Worm (Caenorhabditis elegans) whole organism, early embryonic: ENCODE measurements around the gene C50F4.6.

Source experiments
- B0310.2 ChIP-seq: sonication (generic microtip); optimal IDR thresholded peaks from 2 replicates; lab custom pipeline; 2016; ENCODE audit warnings: mild to moderate bottlenecking, missing genetic modification characterization, missing compliant biosample characterization
- aly-1 ChIP-seq: sonication (generic microtip); optimal IDR thresholded peaks from 2 replicates; lab custom pipeline; 2016; ENCODE audit warnings: missing genetic modification characterization, missing compliant biosample characterization
- ama-1 ChIP-seq: fragments of 150-350 bp; optimal IDR thresholded peaks from 2 replicates; lab custom pipeline; 2014
- ceh-13 ChIP-seq: fragments of 200-800 bp; sonication (Bioruptor generic); optimal IDR thresholded peaks from 2 replicates; lab custom pipeline; 2018; ENCODE audit warnings: mild to moderate bottlenecking, missing genetic modification characterization, missing compliant biosample characterization
- hmg-4 ChIP-seq: fragments of 200-800 bp; sonication (Bioruptor generic); optimal IDR thresholded peaks from 2 replicates; lab custom pipeline; 2018; ENCODE audit warnings: mild to moderate bottlenecking, missing genetic modification characterization, missing compliant biosample characterization
- scrt-1 ChIP-seq: fragments of 200-800 bp; sonication (Bioruptor generic); IDR thresholded peaks from 2 replicates; pipeline ENCODE4 v1.3.6; 2022; ENCODE audit warnings: missing genetic modification characterization, missing compliant biosample characterization
- tbx-11 ChIP-seq: fragments of 200-800 bp; sonication (Bioruptor generic); IDR thresholded peaks from 2 replicates; pipeline ENCODE4 v1.3.6; 2022; ENCODE audit warnings: missing genetic modification characterization, missing compliant biosample characterization
- tbx-37 ChIP-seq: fragments of 200-800 bp; sonication (Bioruptor generic); conservative IDR thresholded peaks from 2 replicates; pipeline ENCODE4 v1.3.6; 2022; ENCODE audit warnings: missing genetic modification reagents, missing genetic modification characterization, missing compliant biosample characterization

DNA sequence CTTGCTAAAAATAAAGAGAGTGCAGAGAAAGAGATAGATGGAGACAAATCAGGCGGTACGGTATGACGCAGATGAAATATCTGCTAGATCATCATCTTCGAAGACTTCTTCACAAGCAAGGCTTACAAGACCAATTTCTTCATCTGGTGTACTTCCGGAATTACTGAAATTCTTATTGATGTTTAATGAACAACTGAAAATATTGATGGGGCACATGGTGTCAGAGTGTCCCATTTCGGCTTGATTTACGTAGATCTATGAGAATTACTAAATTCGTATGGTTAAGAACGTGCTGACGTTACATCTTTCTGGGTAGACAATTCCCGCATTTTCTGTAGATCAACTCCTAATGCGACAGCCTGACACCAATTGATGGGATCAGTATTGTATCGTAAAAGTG, 10.8 kb downstream of the C50F4.6 start:
- TF ChIP-seq hmg-4 (GFP tag; lab: Kevin White, UChicago) (no peak), tbx-37 (no peak), tbx-11 (GFP tag; lab: Robert Waterston, UW) (no peak), ceh-13 (GFP tag; lab: Kevin White, UChicago) (no peak), ama-1 (lab: Kevin White, UChicago) (no peak), scrt-1 (no peak), B0310.2 (tag; lab: Kevin White, UChicago) (no peak), aly-1 (tag; lab: Kevin White, UChicago) (no peak)
